Worm (Caenorhabditis elegans): Measurements from ENCODE around the gene ppgn-1.

Gene ppgn-1

ce11 chrIV:2348862-2349321, at the start of gene ppgn-1, which contains the start of gene tftc-1:
ppgn-1 (minus strand) TSS chrIV:2348912.
tftc-1 (plus strand) TSS chrIV:2349271.
- peak; percentile 81 for TF ChIP-seq ces-1 (GFP tag; optimal IDR thresholded peaks at IDR 0.05)
- peak; percentile 28 for TF ChIP-seq mep-1 (tag; optimal IDR thresholded peaks at IDR 0.05)
- no peak for TF ChIP-seq ceh-43 (GFP tag; optimal IDR thresholded peaks at IDR 0.05)
- peak; percentile 13 for TF ChIP-seq lin-13 (tag; optimal IDR thresholded peaks at IDR 0.05)

DNA sequence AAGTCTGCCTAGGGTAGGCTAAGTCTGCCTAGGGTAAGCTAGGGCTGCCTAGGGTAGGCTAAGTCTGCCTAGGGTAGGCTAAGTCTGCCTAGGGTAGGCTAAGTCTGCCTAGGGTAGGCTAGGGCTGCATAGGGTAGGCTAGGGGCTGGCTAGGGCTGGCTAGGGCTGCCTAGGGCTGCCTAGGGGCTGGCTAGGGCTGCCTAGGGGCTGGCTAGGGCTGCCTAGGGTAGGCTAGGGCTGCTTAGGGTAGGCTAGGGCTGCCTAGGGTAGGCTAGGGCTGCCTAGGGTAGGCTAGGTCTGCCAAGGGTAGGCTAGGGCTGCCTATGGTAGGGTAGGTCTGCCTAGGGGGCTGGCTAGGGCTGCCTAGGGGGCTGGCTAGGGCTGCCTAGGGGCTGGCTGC, 49.6 kb upstream of the ppgn-1 start:
- TF ChIP-seq ces-1 (GFP tag; optimal IDR thresholded peaks at IDR 0.05) (no peak), ham-2 (GFP tag; optimal IDR thresholded peaks at IDR 0.05) (peak; percentile 18), unc-120 (tag; optimal IDR thresholded peaks at IDR 0.05; ENCODE audit: poor library complexity, severe bottlenecking) (no peak), sem-2 (GFP tag; optimal IDR thresholded peaks at IDR 0.05) (no peak), nhr-28 (tag; optimal IDR thresholded peaks at IDR 0.05) (no peak)

DNA sequence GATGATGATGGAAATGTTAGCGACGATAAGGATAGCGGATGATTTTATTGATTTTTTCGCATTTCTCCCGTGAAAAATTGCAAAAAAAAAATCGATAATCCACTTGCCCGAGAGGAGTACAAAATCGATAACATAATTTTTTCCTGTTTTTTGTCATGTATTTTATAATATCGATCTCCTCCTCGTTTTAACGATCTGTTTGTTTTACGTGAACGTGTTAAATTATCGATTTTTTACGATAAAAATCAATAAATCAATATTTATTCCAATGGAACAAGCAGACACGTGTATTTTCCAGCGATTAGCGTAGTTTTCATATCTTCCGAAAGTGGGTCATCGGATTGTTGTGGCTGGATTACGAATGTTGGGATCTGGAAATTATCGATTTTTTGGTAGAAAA, 47.3 kb upstream of the ppgn-1 start:
- TF ChIP-seq lin-32 (GFP tag; optimal IDR thresholded peaks at IDR 0.05): no peak
- TF ChIP-seq nhr-237 (tag; optimal IDR thresholded peaks at IDR 0.05): no peak
- no peak for TF ChIP-seq sem-2 (GFP tag; optimal IDR thresholded peaks at IDR 0.05)
- no peak for TF ChIP-seq lin-13 (tag; optimal IDR thresholded peaks at IDR 0.05)
- no peak for TF ChIP-seq ceh-83 (GFP tag; optimal IDR thresholded peaks at IDR 0.05)
- TF ChIP-seq sptf-1 (tag; optimal IDR thresholded peaks at IDR 0.05): no peak
- no peak for TF ChIP-seq tbx-8 (GFP tag; optimal IDR thresholded peaks at IDR 0.05)
- TF ChIP-seq snpc-4 (tag; optimal IDR thresholded peaks at IDR 0.05): no peak
- no peak for TF ChIP-seq zip-8 (tag; optimal IDR thresholded peaks at IDR 0.05)
- TF ChIP-seq cnd-1 (tag; optimal IDR thresholded peaks at IDR 0.05): no peak
- TF ChIP-seq unc-39 (tag; optimal IDR thresholded peaks at IDR 0.05): no peak
- TF ChIP-seq nhr-2 (tag; optimal IDR thresholded peaks at IDR 0.05): no peak
- TF ChIP-seq mep-1 (tag; optimal IDR thresholded peaks at IDR 0.05): no peak

DNA sequence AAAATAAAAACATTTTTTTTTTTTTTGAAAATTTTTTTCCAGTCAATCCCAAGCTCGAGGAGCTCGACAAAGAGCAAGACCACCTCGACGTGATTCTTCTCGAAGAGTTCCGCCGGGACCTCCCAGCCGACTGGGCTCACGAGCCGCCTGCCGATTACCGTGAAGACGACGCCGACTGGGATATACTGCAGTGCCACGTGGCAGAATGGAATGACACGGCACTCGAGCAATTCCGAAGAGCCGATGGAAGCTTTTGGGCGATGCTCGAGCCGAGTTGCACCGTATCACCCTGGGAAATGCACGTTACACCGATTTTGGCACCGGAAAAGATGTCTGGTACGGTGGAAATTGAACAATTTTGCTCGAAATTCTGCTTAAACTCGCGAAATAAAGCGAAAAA, 44.3 kb upstream of the ppgn-1 start:
- TF ChIP-seq elt-1 (tag; optimal IDR thresholded peaks at IDR 0.05; ENCODE audit: borderline replicate concordance, insufficient read depth) (no peak), ceh-39 (tag; optimal IDR thresholded peaks at IDR 0.05) (no peak), cnd-1 (tag; optimal IDR thresholded peaks at IDR 0.05) (no peak), sptf-1 (tag; optimal IDR thresholded peaks at IDR 0.05) (no peak), nhr-12 (tag; optimal IDR thresholded peaks at IDR 0.05) (no peak), hlh-1 (tag; optimal IDR thresholded peaks at IDR 0.05) (no peak), mls-2 (tag; optimal IDR thresholded peaks at IDR 0.05) (no peak), nhr-76 (tag; optimal IDR thresholded peaks at IDR 0.05) (no peak), sem-2 (GFP tag; optimal IDR thresholded peaks at IDR 0.05) (no peak)

ce11 chrIV:2391809-2392208, 43.1 kb upstream of the ppgn-1 start:
- TF ChIP-seq tbx-8 (GFP tag; optimal IDR thresholded peaks at IDR 0.05) (no peak), nhr-12 (tag; optimal IDR thresholded peaks at IDR 0.05) (no peak), lin-13 (tag; optimal IDR thresholded peaks at IDR 0.05) (no peak), drap-1 (GFP tag; optimal IDR thresholded peaks at IDR 0.05) (no peak), elt-1 (tag; optimal IDR thresholded peaks at IDR 0.05; ENCODE audit: borderline replicate concordance, insufficient read depth) (no peak), M03D4.4 (tag; optimal IDR thresholded peaks at IDR 0.05) (no peak), lsy-2 (tag; optimal IDR thresholded peaks at IDR 0.05) (no peak), snpc-4 (tag; optimal IDR thresholded peaks at IDR 0.05) (no peak), nhr-237 (tag; optimal IDR thresholded peaks at IDR 0.05) (no peak), pha-4 (tag; optimal IDR thresholded peaks at IDR 0.05) (no peak), ztf-11 (tag; optimal IDR thresholded peaks at IDR 0.05) (no peak), ham-2 (GFP tag; optimal IDR thresholded peaks at IDR 0.05) (no peak), hlh-1 (tag; optimal IDR thresholded peaks at IDR 0.05) (no peak), ceh-83 (GFP tag; optimal IDR thresholded peaks at IDR 0.05) (no peak), unc-39 (tag; optimal IDR thresholded peaks at IDR 0.05) (no peak), blmp-1 (tag; optimal IDR thresholded peaks at IDR 0.05) (no peak)

ce11 chrIV:2390804-2391203, 42.1 kb upstream of the ppgn-1 start, which contains the start of gene eri-5:
eri-5 (plus strand) TSS chrIV:2390821.
- TF ChIP-seq nhr-237 (tag; optimal IDR thresholded peaks at IDR 0.05) (no peak), nhr-28 (tag; optimal IDR thresholded peaks at IDR 0.05) (no peak), unc-120 (tag; optimal IDR thresholded peaks at IDR 0.05; ENCODE audit: poor library complexity, severe bottlenecking) (no peak), lin-32 (GFP tag; optimal IDR thresholded peaks at IDR 0.05) (no peak), nhr-76 (tag; optimal IDR thresholded peaks at IDR 0.05) (no peak), ces-1 (GFP tag; optimal IDR thresholded peaks at IDR 0.05) (no peak), flh-1 (GFP tag; optimal IDR thresholded peaks at IDR 0.05) (no peak), M03D4.4 (tag; optimal IDR thresholded peaks at IDR 0.05) (no peak), hlh-1 (tag; optimal IDR thresholded peaks at IDR 0.05) (no peak), ceh-43 (GFP tag; optimal IDR thresholded peaks at IDR 0.05) (no peak), snpc-4 (tag; optimal IDR thresholded peaks at IDR 0.05) (no peak)

Data from whole organism, mixed stage, embryonic.